Fruit fly (Drosophila melanogaster) whole organism, embryonic: ENCODE data around the gene CG14024.

ENCODE experiments used
- Aef1 ChIP-seq: fragments of 200-800 bp; sonication (Bioruptor generic); IDR thresholded peaks from 3 replicates; pipeline ENCODE4 v1.3.6; 2022; ENCODE audit warnings: missing biosample characterization, missing genetic modification characterization
- BEAF-32 ChIP-seq: fragments of 200-800 bp; sonication (Bioruptor generic); optimal IDR thresholded peaks from 3 replicates; lab custom pipeline; 2017; ENCODE audit warnings: missing biosample characterization, missing genetic modification characterization, mild to moderate bottlenecking, moderate library complexity, missing genetic modification reagents
- BtbVII ChIP-seq: fragments of 200-800 bp; sonication (Bioruptor generic); optimal IDR thresholded peaks from 3 replicates; lab custom pipeline; 2017; ENCODE audit warnings: missing biosample characterization, mild to moderate bottlenecking, missing genetic modification characterization
- CG11085 ChIP-seq: fragments of 200-800 bp; sonication (Bioruptor generic); IDR thresholded peaks from 2 replicates; pipeline ENCODE4 v1.3.6; 2022; ENCODE audit warnings: missing biosample characterization, missing genetic modification characterization
- CG1233 ChIP-seq: fragments of 200-800 bp; sonication (Bioruptor generic); optimal IDR thresholded peaks from 4 replicates; lab custom pipeline; 2018; ENCODE audit warnings: missing biosample characterization, mild to moderate bottlenecking, missing genetic modification characterization
- CG13123 ChIP-seq: fragments of 200-800 bp; sonication (Bioruptor generic); optimal IDR thresholded peaks from 2 replicates; lab custom pipeline; 2016; ENCODE audit warnings: missing biosample characterization, missing genetic modification characterization
- CG15696 ChIP-seq: fragments of 200-800 bp; sonication (Bioruptor generic); optimal IDR thresholded peaks from 2 replicates; lab custom pipeline; 2019; ENCODE audit warnings: missing biosample characterization, mild to moderate bottlenecking, missing genetic modification characterization, moderate library complexity
- CG17829 ChIP-seq: fragments of 200-800 bp; optimal IDR thresholded peaks from 2 replicates; lab custom pipeline; 2019; ENCODE audit warnings: missing biosample characterization, mild to moderate bottlenecking, missing genetic modification characterization, moderate library complexity
- CG18476 ChIP-seq: fragments of 200-800 bp; sonication (Bioruptor generic); optimal IDR thresholded peaks from 2 replicates; lab custom pipeline; 2016; ENCODE audit warnings: missing biosample characterization, mild to moderate bottlenecking, missing genetic modification characterization
- CG2199 ChIP-seq: fragments of 200-800 bp; sonication (Bioruptor generic); IDR thresholded peaks from 3 replicates; pipeline ENCODE4 v1.3.6; 2022; ENCODE audit warnings: missing biosample characterization, missing genetic modification characterization
- CG30020 ChIP-seq: fragments of 200-800 bp; optimal IDR thresholded peaks from 2 replicates; lab custom pipeline; 2019; ENCODE audit warnings: missing biosample characterization, mild to moderate bottlenecking, missing genetic modification characterization, moderate library complexity
- CG32532 ChIP-seq: fragments of 200-800 bp; sonication (Bioruptor generic); IDR thresholded peaks from 2 replicates; pipeline ENCODE4 v1.3.6; 2022; ENCODE audit warnings: missing biosample characterization, missing genetic modification characterization
- CG3281 ChIP-seq: fragments of 200-800 bp; sonication (Bioruptor generic); optimal IDR thresholded peaks from 3 replicates; lab custom pipeline; 2017; ENCODE audit warnings: missing biosample characterization, mild to moderate bottlenecking, missing genetic modification characterization
- CG42726 ChIP-seq: fragments of 200-800 bp; sonication (Bioruptor generic); IDR thresholded peaks from 2 replicates; pipeline ENCODE4 v1.3.6; 2022; ENCODE audit warnings: missing biosample characterization, missing genetic modification characterization; ENCODE audit not compliant: partially characterized antibody
- CG4328 ChIP-seq: fragments of 200-800 bp; sonication (Bioruptor generic); optimal IDR thresholded peaks from 3 replicates; lab custom pipeline; 2017; ENCODE audit warnings: missing biosample characterization, missing genetic modification reagents, missing genetic modification characterization
- CG4404 ChIP-seq: fragments of 200-800 bp; sonication (Bioruptor generic); IDR thresholded peaks from 2 replicates; pipeline ENCODE4 v1.3.6; 2022; ENCODE audit warnings: missing biosample characterization, missing genetic modification characterization
- CG5245 ChIP-seq: fragments of 200-800 bp; sonication (Bioruptor generic); optimal IDR thresholded peaks from 3 replicates; lab custom pipeline; 2016; ENCODE audit warnings: missing biosample characterization, missing genetic modification characterization
- CG6813 ChIP-seq: fragments of 200-800 bp; sonication (Bioruptor generic); optimal IDR thresholded peaks from 2 replicates; lab custom pipeline; 2017; ENCODE audit warnings: missing biosample characterization, missing genetic modification characterization, mild to moderate bottlenecking, moderate library complexity, missing genetic modification reagents
- CG8281 ChIP-seq: fragments of 200-800 bp; sonication (Bioruptor generic); optimal IDR thresholded peaks from 2 replicates; lab custom pipeline; 2018; ENCODE audit warnings: missing biosample characterization, mild to moderate bottlenecking, missing genetic modification characterization, moderate library complexity
- CTCF ChIP-seq: fragments of 200-800 bp; sonication (Bioruptor generic); optimal IDR thresholded peaks from 2 replicates; lab custom pipeline; 2017; ENCODE audit warnings: missing biosample characterization, mild to moderate bottlenecking, missing genetic modification characterization, moderate library complexity
- CkIIα-i1 ChIP-seq: fragments of 200-800 bp; sonication (Bioruptor generic); IDR thresholded peaks from 2 replicates; pipeline ENCODE4 v1.3.6; 2022; ENCODE audit warnings: missing biosample characterization, missing genetic modification characterization
- Elba2 ChIP-seq: fragments of 200-800 bp; sonication (Bioruptor generic); optimal IDR thresholded peaks from 3 replicates; lab custom pipeline; 2016; ENCODE audit warnings: missing biosample characterization, missing genetic modification characterization
- HLH4C ChIP-seq: fragments of 200-800 bp; sonication (Bioruptor generic); IDR thresholded peaks from 3 replicates; pipeline ENCODE4 v1.3.6; 2022; ENCODE audit warnings: missing biosample characterization, missing genetic modification characterization; ENCODE audit not compliant: partially characterized antibody
- NK7.1 ChIP-seq: fragments of 200-800 bp; sonication (Bioruptor generic); optimal IDR thresholded peaks from 3 replicates; lab custom pipeline; 2016; ENCODE audit warnings: missing biosample characterization, missing genetic modification characterization
- Rfx ChIP-seq: fragments of 200-800 bp; sonication (Bioruptor generic); IDR thresholded peaks from 2 replicates; pipeline ENCODE4 v1.3.6; 2022; ENCODE audit warnings: missing biosample characterization, missing genetic modification characterization
- Side ChIP-seq: fragments of 200-800 bp; sonication (Bioruptor generic); optimal IDR thresholded peaks from 2 replicates; lab custom pipeline; 2016; ENCODE audit warnings: missing biosample characterization, missing genetic modification characterization
- al ChIP-seq: fragments of 200-800 bp; sonication (Bioruptor generic); IDR thresholded peaks from 2 replicates; pipeline ENCODE4 v1.3.6; 2022; ENCODE audit warnings: missing biosample characterization, missing genetic modification characterization
- bbx ChIP-seq: fragments of 200-800 bp; sonication (Bioruptor generic); IDR thresholded peaks from 2 replicates; pipeline ENCODE4 v1.3.6; 2022; ENCODE audit warnings: missing biosample characterization, missing genetic modification characterization; ENCODE audit not compliant: partially characterized antibody
- bcd ChIP-seq: fragments of 200-800 bp; sonication (Bioruptor generic); optimal IDR thresholded peaks from 2 replicates; lab custom pipeline; 2017; ENCODE audit warnings: missing biosample characterization, mild to moderate bottlenecking, missing genetic modification characterization
- cg ChIP-seq: fragments of 200-800 bp; sonication (Bioruptor generic); optimal IDR thresholded peaks from 3 replicates; lab custom pipeline; 2019; ENCODE audit warnings: missing biosample characterization, mild to moderate bottlenecking, missing genetic modification characterization, moderate library complexity
- chinmo ChIP-seq: fragments of 200-800 bp; sonication (Bioruptor generic); IDR thresholded peaks from 4 replicates; pipeline ENCODE4 v1.3.6; 2022; ENCODE audit warnings: missing biosample characterization, missing genetic modification characterization; ENCODE audit not compliant: partially characterized antibody
- ems ChIP-seq: fragments of 200-800 bp; sonication (Bioruptor generic); optimal IDR thresholded peaks from 3 replicates; lab custom pipeline; 2016; ENCODE audit warnings: missing biosample characterization, missing genetic modification characterization
- eve ChIP-seq, 2 experiments: fragments of >200 bp; optimal IDR thresholded peaks; 2 replicates each; lab custom pipeline; 2017; ENCODE audit warnings: missing biosample characterization in 2 of 2, missing genetic modification characterization in 2 of 2
- gfzf ChIP-seq: fragments of 200-800 bp; sonication (Bioruptor generic); optimal IDR thresholded peaks from 2 replicates; lab custom pipeline; 2016; ENCODE audit warnings: missing biosample characterization, mild to moderate bottlenecking, missing genetic modification characterization, moderate library complexity
- hth ChIP-seq: fragments of >200 bp; optimal IDR thresholded peaks from 2 replicates; lab custom pipeline; 2017; ENCODE audit warnings: inconsistent platforms
- jigr1 ChIP-seq: fragments of 200-800 bp; sonication (Bioruptor generic); IDR thresholded peaks from 3 replicates; pipeline ENCODE4 v1.3.6; 2022; ENCODE audit warnings: missing biosample characterization, missing genetic modification characterization
- lab ChIP-seq: fragments of 200-800 bp; sonication (Bioruptor generic); optimal IDR thresholded peaks from 3 replicates; lab custom pipeline; 2017; ENCODE audit warnings: missing biosample characterization, missing genetic modification characterization, mild to moderate bottlenecking, moderate library complexity, missing genetic modification reagents
- lbe ChIP-seq: fragments of 200-800 bp; sonication (Bioruptor generic); optimal IDR thresholded peaks from 2 replicates; lab custom pipeline; 2016; ENCODE audit warnings: missing biosample characterization, mild to moderate bottlenecking, missing genetic modification characterization
- mirr ChIP-seq: fragments of 200-800 bp; sonication (Bioruptor generic); optimal IDR thresholded peaks from 3 replicates; lab custom pipeline; 2018; ENCODE audit warnings: missing biosample characterization, mild to moderate bottlenecking, missing genetic modification characterization
- nom ChIP-seq: fragments of 200-800 bp; sonication (Bioruptor generic); optimal IDR thresholded peaks from 2 replicates; lab custom pipeline; 2017; ENCODE audit warnings: missing biosample characterization, missing genetic modification characterization, mild to moderate bottlenecking, moderate library complexity, missing genetic modification reagents
- oc ChIP-seq: fragments of 200-800 bp; sonication (Bioruptor generic); optimal IDR thresholded peaks from 2 replicates; lab custom pipeline; 2018; ENCODE audit warnings: missing biosample characterization, mild to moderate bottlenecking, missing genetic modification characterization, moderate library complexity
- org-1 ChIP-seq: fragments of 200-800 bp; sonication (Bioruptor generic); optimal IDR thresholded peaks from 2 replicates; lab custom pipeline; 2017; ENCODE audit warnings: missing biosample characterization, missing genetic modification characterization
- ranshi ChIP-seq: fragments of 200-800 bp; sonication (Bioruptor generic); IDR thresholded peaks from 2 replicates; pipeline ENCODE4 v1.3.6; 2022; ENCODE audit warnings: missing biosample characterization, missing genetic modification characterization
- run ChIP-seq: fragments of 200-800 bp; sonication (Bioruptor generic); optimal IDR thresholded peaks from 3 replicates; lab custom pipeline; 2018; ENCODE audit warnings: missing biosample characterization, mild to moderate bottlenecking, missing genetic modification characterization
- slbo ChIP-seq: fragments of 200-800 bp; sonication (Bioruptor generic); IDR thresholded peaks from 2 replicates; pipeline ENCODE4 v1.3.6; 2022; ENCODE audit warnings: missing biosample characterization, missing genetic modification characterization
- ssp ChIP-seq: fragments of 200-800 bp; sonication (Bioruptor generic); IDR thresholded peaks from 2 replicates; pipeline ENCODE4 v1.3.6; 2022; ENCODE audit warnings: missing biosample characterization, missing genetic modification characterization
- tll ChIP-seq, 2 experiments: fragments of 200-800 bp in 1 of 2; fragments of >200 bp in 1 of 2; sonication (Bioruptor generic) in 1 of 2; optimal IDR thresholded peaks; 2 replicates each; lab custom pipeline; 2017 to 2019; ENCODE audit warnings: missing biosample characterization in 2 of 2, missing genetic modification characterization in 2 of 2, mild to moderate bottlenecking in 1 of 2, moderate library complexity in 1 of 2
- toy ChIP-seq: fragments of 200-800 bp; sonication (Bioruptor generic); IDR thresholded peaks from 2 replicates; pipeline ENCODE4 v1.3.6; 2022; ENCODE audit warnings: missing biosample characterization, missing genetic modification characterization

Gene CG14024

dm6 chr2L:5342119-5342817, 27.6 kb upstream of the CG14024 start, which contains the start of gene Acsf2 (continued):
- no peak for TF ChIP-seq CG42726

- TF ChIP-seq CG3281 (no peak), ems (GFP tag; lab: Kevin White, UChicago) (no peak), Elba2 (GFP tag; lab: Kevin White, UChicago) (no peak), BtbVII (GFP tag; lab: Kevin White, UChicago) (no peak), CG8281 (no peak), CG4404 (GFP tag; lab: Robert Waterston, UW) (no peak), CG15696 (no peak), hth (lab: Kevin White, UChicago) (no peak), Rfx (GFP tag; lab: Robert Waterston, UW) (no peak), ranshi (GFP tag; lab: Robert Waterston, UW) (no peak), CG6813 (GFP tag; lab: Kevin White, UChicago) (peak; percentile 13), al (no peak), bbx (no peak), CG30020 (no peak), CG4328 (GFP tag; lab: Kevin White, UChicago) (no peak), CG5245 (GFP tag; lab: Kevin White, UChicago) (no peak), CkIIα-i1 (GFP tag; lab: Robert Waterston, UW) (no peak), CG11085 (no peak), CG17829 (no peak), CG1233 (GFP tag; lab: Kevin White, UChicago) (no peak), chinmo (GFP tag; lab: Robert Waterston, UW) (0 out of 4 replicates have a peak, but pooled peaks have one; percentile 33), run (no peak), cg (peak; percentile 30), eve (GFP tag; optimal IDR thresholded peaks at IDR 0.05; lab: Kevin White, UChicago) (peak in 1 of 2 experiments; percentile 32), jigr1 (no peak), CTCF (GFP tag; lab: Kevin White, UChicago) (peak; percentile 55), oc (tag; lab: Kevin White, UChicago) (no peak), lab (GFP tag; lab: Kevin White, UChicago) (peak; percentile 21), CG32532 (GFP tag; lab: Robert Waterston, UW) (no peak), CG2199 (no peak), mirr (GFP tag; lab: Kevin White, UChicago) (peak; percentile 55), bcd (GFP tag; lab: Kevin White, UChicago) (no peak), CG13123 (GFP tag; lab: Kevin White, UChicago) (no peak), toy (no peak), gfzf (GFP tag; lab: Kevin White, UChicago) (no peak), ssp (GFP tag; lab: Robert Waterston, UW) (no peak), NK7.1 (GFP tag; lab: Kevin White, UChicago) (no peak), lbe (GFP tag; lab: Kevin White, UChicago) (no peak), Side (no peak), Aef1 (GFP tag; lab: Robert Waterston, UW) (no peak), slbo (GFP tag; lab: Robert Waterston, UW) (no peak), nom (no peak), tll (GFP tag; optimal IDR thresholded peaks at IDR 0.05; lab: Kevin White, UChicago) (no peak), CG18476 (GFP tag; lab: Kevin White, UChicago) (no peak), HLH4C (GFP tag; lab: Robert Waterston, UW) (no peak), org-1 (GFP tag; lab: Kevin White, UChicago) (no peak), BEAF-32 (GFP tag; lab: Kevin White, UChicago) (peak; percentile 19)
These were observed 26.4 kb upstream of the CG14024 start for dm6 chr2L:5341015-5341608.
